Worm (Caenorhabditis elegans): ENCODE measurements around the gene nhr-79.

- no peak for TF ChIP-seq daf-8 (GFP tag; IDR thresholded peaks at IDR 0.05)
- no peak for TF ChIP-seq F49E8.2 (tag; optimal IDR thresholded peaks at IDR 0.05; ENCODE audit: borderline replicate concordance)
- no peak for TF ChIP-seq nhr-11 (tag; optimal IDR thresholded peaks at IDR 0.05)
- no peak for TF ChIP-seq lsy-2 (tag; optimal IDR thresholded peaks at IDR 0.05)
- no peak for TF ChIP-seq mep-1 (tag; optimal IDR thresholded peaks at IDR 0.05)
- TF ChIP-seq fos-1 (tag; optimal IDR thresholded peaks at IDR 0.05), result no peak
- no peak for TF ChIP-seq unc-62 (GFP tag; optimal IDR thresholded peaks at IDR 0.05 in 1 of 2)
- no peak for TF ChIP-seq unc-62 (tag; optimal IDR thresholded peaks at IDR 0.05)
- no peak for TF ChIP-seq fkh-10 (GFP tag; optimal IDR thresholded peaks at IDR 0.05)
- TF ChIP-seq unc-130 (GFP tag; optimal IDR thresholded peaks at IDR 0.05), result no peak
These were observed 4.8 kb downstream of the nhr-79 start for ce11 chrV:19206911-19207310.

Data from whole organism, L4 larva.